Fruit fly (Drosophila melanogaster): ENCODE measurements around the gene Ilp7.

DNA sequence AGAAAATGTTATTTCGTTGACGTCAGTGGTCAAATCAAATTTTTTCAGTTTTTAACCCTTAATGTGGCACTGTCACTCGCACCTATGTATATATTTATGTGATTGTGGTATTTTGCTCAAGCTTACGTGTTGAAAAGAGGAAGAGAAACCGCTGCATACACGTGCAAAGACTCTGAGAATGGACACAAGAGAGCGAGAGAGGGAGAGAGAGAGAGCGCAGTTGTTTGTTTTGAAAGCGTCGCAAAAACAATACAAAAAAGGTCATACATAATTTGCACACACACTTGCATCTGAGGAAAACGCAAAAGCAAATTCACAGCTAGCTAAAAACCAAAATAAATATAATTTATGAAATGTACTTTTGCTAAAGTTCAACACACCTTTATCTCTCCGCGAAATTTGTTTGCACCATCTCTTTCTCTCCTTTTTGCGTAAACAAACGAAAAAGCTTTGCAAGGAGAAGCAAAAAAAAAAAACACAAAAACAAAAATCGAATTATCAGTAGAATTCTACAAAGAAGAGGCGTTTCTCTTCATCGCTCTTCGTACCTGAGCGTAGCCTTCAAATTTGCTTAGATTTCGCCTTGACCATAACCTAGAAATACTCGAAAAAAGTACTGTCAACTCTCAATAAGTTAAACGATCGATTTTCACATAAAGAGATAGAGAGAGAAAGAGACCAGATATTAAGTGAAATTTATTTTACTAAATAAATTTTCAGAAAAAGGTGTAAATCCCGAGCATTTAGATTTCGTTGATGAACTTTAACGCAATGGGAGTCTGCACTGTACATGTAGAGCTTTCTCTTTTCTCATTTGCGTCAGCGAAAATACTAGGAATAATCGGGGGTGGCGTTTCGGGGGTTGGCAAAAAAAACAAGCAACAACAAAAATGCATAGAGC, 4.9 kb downstream of the Ilp7 start:
- TF ChIP-seq CG10631 (GFP tag; optimal IDR thresholded peaks at IDR 0.05) (peak; percentile 33), CG34406 (GFP tag; optimal IDR thresholded peaks at IDR 0.05) (no peak), topi (GFP tag; optimal IDR thresholded peaks at IDR 0.05) (peak; percentile 18), Eip93F (GFP tag; optimal IDR thresholded peaks at IDR 0.05) (peak; percentile 73), spab (GFP tag; optimal IDR thresholded peaks at IDR 0.05) (no peak), Smox (GFP tag; optimal IDR thresholded peaks at IDR 0.05) (peak; percentile 23), Hr39 (GFP tag; optimal IDR thresholded peaks at IDR 0.05) (peak; percentile 61), Sox102F (GFP tag; optimal IDR thresholded peaks at IDR 0.05) (peak; percentile 23), Sox15 (GFP tag; optimal IDR thresholded peaks at IDR 0.05) (no peak)
